Worm (Caenorhabditis elegans): Measurements from ENCODE around the gene math-45.
"Not testable (repeated sequence)": the region's sequence is repeated elsewhere in the genome, so short reads cannot be mapped to it uniquely, and the experiment has no call there.

ce11 chrII:1540628-1541027, 23.4 kb upstream of the math-45 start, which contains the start of gene poml-4:
- TF ChIP-seq lin-39 (tag; optimal IDR thresholded peaks at IDR 0.05); dpl-1 (GFP tag; optimal IDR thresholded peaks at IDR 0.05); snpc-4 (tag; optimal IDR thresholded peaks at IDR 0.05); egl-27 (tag; optimal IDR thresholded peaks at IDR 0.05); nhr-77 (tag; optimal IDR thresholded peaks at IDR 0.05); fkh-4 (tag; optimal IDR thresholded peaks at IDR 0.05; ENCODE audit: borderline replicate concordance); ama-1 (optimal IDR thresholded peaks at IDR 0.05); nhr-84 (tag; optimal IDR thresholded peaks at IDR 0.05); efl-1 (optimal IDR thresholded peaks at IDR 0.05); efl-1 (GFP tag; optimal IDR thresholded peaks at IDR 0.05 in 1 of 2); fkh-10 (GFP tag; optimal IDR thresholded peaks at IDR 0.05): not testable (repeated sequence)
